Worm (Caenorhabditis elegans) whole organism, L4 larva: ENCODE results near the gene pap-2.

Experiments used
- F37D6.2 ChIP-seq: sonication (generic microtip); optimal IDR thresholded peaks from 2 replicates; lab custom pipeline; 2016; ENCODE audit warnings: mild to moderate bottlenecking, missing genetic modification characterization, missing compliant biosample characterization
- F44E2.7 ChIP-seq: fragments of 200-800 bp; sonication (Bioruptor generic); IDR thresholded peaks from 2 replicates; pipeline ENCODE4 v2.1.2; 2022; ENCODE audit warnings: missing genetic modification characterization, missing compliant biosample characterization
- R02D3.7 ChIP-seq: fragments of 150-350 bp; sonication (generic microtip); optimal IDR thresholded peaks from 3 replicates; lab custom pipeline; 2014; ENCODE audit warnings: missing biosample characterization, missing genetic modification characterization
- Y48G9A.11 ChIP-seq: fragments of 200-800 bp; sonication (Bioruptor generic); IDR thresholded peaks from 2 replicates; pipeline ENCODE4 v1.3.6; 2022; ENCODE audit warnings: missing genetic modification reagents, missing genetic modification characterization, missing compliant biosample characterization
- Y75B8A.6 ChIP-seq: fragments of 200-800 bp; sonication (Bioruptor generic); IDR thresholded peaks from 2 replicates; pipeline ENCODE4 v1.3.6; 2022; ENCODE audit warnings: missing genetic modification reagents, missing genetic modification characterization, missing compliant biosample characterization
- ZK546.5 ChIP-seq, 2 experiments: sonication (generic microtip); optimal IDR thresholded peaks; 2 replicates each; lab custom pipeline; 2017; ENCODE audit warnings: missing biosample characterization in 2 of 2, missing genetic modification characterization in 2 of 2
- aha-1 ChIP-seq: fragments of 150-350 bp; peaks from one replicate; lab custom pipeline; 2014; ENCODE audit warnings: missing biosample characterization, missing genetic modification characterization
- ama-1 ChIP-seq: fragments of 150-350 bp; optimal IDR thresholded peaks from 2 replicates; lab custom pipeline; 2014; ENCODE audit warnings: inconsistent platforms, mixed read lengths
- arid-1 ChIP-seq: fragments of 200-800 bp; sonication (Bioruptor generic); conservative IDR thresholded peaks from 2 replicates; pipeline ENCODE4 v1.3.6; 2022; ENCODE audit warnings: missing genetic modification reagents, missing genetic modification characterization, missing compliant biosample characterization
- ceh-20 ChIP-seq: fragments of 200-800 bp; sonication (Bioruptor generic); IDR thresholded peaks from 2 replicates; pipeline ENCODE4 v1.3.6; 2022; ENCODE audit warnings: missing genetic modification reagents, missing genetic modification characterization, missing compliant biosample characterization
- ceh-44 ChIP-seq: fragments of 200-800 bp; sonication (Bioruptor generic); IDR thresholded peaks from 2 replicates; pipeline ENCODE4 v1.3.6; 2022; ENCODE audit warnings: missing genetic modification reagents, missing genetic modification characterization, missing compliant biosample characterization
- cey-2 ChIP-seq: sonication (generic microtip); optimal IDR thresholded peaks from 3 replicates; lab custom pipeline; 2017; ENCODE audit warnings: missing genetic modification characterization, mild to moderate bottlenecking, missing compliant biosample characterization, antibody characterized with exemption, borderline replicate concordance; ENCODE audit not compliant: insufficient read depth
- ctbp-1 ChIP-seq: fragments of 200-800 bp; sonication (Bioruptor generic); IDR thresholded peaks from 2 replicates; pipeline ENCODE4 v1.3.6; 2022; ENCODE audit warnings: missing genetic modification reagents, missing genetic modification characterization, missing compliant biosample characterization
- daf-19 ChIP-seq: fragments of 200-800 bp; sonication (Bioruptor generic); conservative IDR thresholded peaks from 2 replicates; pipeline ENCODE4 v1.3.6; 2022; ENCODE audit warnings: missing genetic modification characterization, missing compliant biosample characterization
- dmd-6 ChIP-seq: fragments of 200-800 bp; sonication (Bioruptor generic); IDR thresholded peaks from 2 replicates; pipeline ENCODE4 v1.3.6; 2022; ENCODE audit warnings: missing genetic modification reagents, missing genetic modification characterization, missing compliant biosample characterization
- duxl-1 ChIP-seq: sonication (generic microtip); optimal IDR thresholded peaks from 2 replicates; lab custom pipeline; 2016; ENCODE audit warnings: mild to moderate bottlenecking, missing genetic modification characterization, moderate library complexity, missing compliant biosample characterization; ENCODE audit not compliant: poor library complexity
- fos-1 ChIP-seq: fragments of 150-350 bp; optimal IDR thresholded peaks from 2 replicates; lab custom pipeline; 2014; ENCODE audit warnings: missing biosample characterization, missing genetic modification characterization
- hlh-11 ChIP-seq: fragments of 200-800 bp; sonication (Bioruptor generic); optimal IDR thresholded peaks from 2 replicates; lab custom pipeline; 2018; ENCODE audit warnings: mild to moderate bottlenecking, missing genetic modification characterization, missing compliant biosample characterization
- hmg-1.1 ChIP-seq: fragments of 200-800 bp; sonication (Bioruptor generic); IDR thresholded peaks from 2 replicates; pipeline ENCODE4 v1.3.6; 2022; ENCODE audit warnings: missing genetic modification reagents, missing genetic modification characterization, missing compliant biosample characterization
- lim-7 ChIP-seq: fragments of 200-800 bp; sonication (Bioruptor generic); IDR thresholded peaks from 2 replicates; pipeline ENCODE4 v1.3.6; 2022; ENCODE audit warnings: missing genetic modification characterization, missing compliant biosample characterization
- lin-15B ChIP-seq: fragments of 150-350 bp; sonication (generic microtip); optimal IDR thresholded peaks from 3 replicates; lab custom pipeline; 2014; ENCODE audit warnings: missing biosample characterization, missing genetic modification characterization
- lin-38 ChIP-seq: fragments of 200-800 bp; sonication (Bioruptor generic); IDR thresholded peaks from 2 replicates; pipeline ENCODE4 v1.3.6; 2022; ENCODE audit warnings: missing genetic modification reagents, missing genetic modification characterization, missing compliant biosample characterization
- madf-9 ChIP-seq: fragments of 200-800 bp; sonication (Bioruptor generic); conservative IDR thresholded peaks from 2 replicates; pipeline ENCODE4 v1.3.6; 2022; ENCODE audit warnings: missing genetic modification reagents, missing genetic modification characterization, missing compliant biosample characterization
- mdt-29 ChIP-seq: fragments of 200-800 bp; sonication (Bioruptor generic); IDR thresholded peaks from 2 replicates; pipeline ENCODE4 v1.3.6; 2022; ENCODE audit warnings: missing genetic modification reagents, missing genetic modification characterization, missing compliant biosample characterization
- mes-2 ChIP-seq: sonication (generic microtip); optimal IDR thresholded peaks from 2 replicates; lab custom pipeline; 2016; ENCODE audit warnings: missing genotype, mild to moderate bottlenecking, missing genetic modification characterization, missing compliant biosample characterization; ENCODE audit not compliant: poor library complexity, severe bottlenecking
- nhr-102 ChIP-seq: sonication (generic microtip); optimal IDR thresholded peaks from 2 replicates; lab custom pipeline; 2016; ENCODE audit warnings: mild to moderate bottlenecking, missing genetic modification characterization, moderate library complexity, missing compliant biosample characterization
- nhr-11 ChIP-seq: fragments of 150-350 bp; optimal IDR thresholded peaks from 2 replicates; lab custom pipeline; 2014; ENCODE audit warnings: missing biosample characterization, missing genetic modification characterization
- nhr-111 ChIP-seq: fragments of 200-800 bp; sonication (Bioruptor generic); optimal IDR thresholded peaks from 2 replicates; lab custom pipeline; 2018; ENCODE audit warnings: mild to moderate bottlenecking, missing genetic modification characterization, missing compliant biosample characterization
- nhr-237 ChIP-seq: sonication (generic microtip); optimal IDR thresholded peaks from 2 replicates; lab custom pipeline; 2017; ENCODE audit warnings: missing biosample characterization, missing genetic modification characterization
- nhr-25 ChIP-seq: sonication (generic microtip); optimal IDR thresholded peaks from 2 replicates; lab custom pipeline; 2017; ENCODE audit warnings: missing genetic modification characterization, mild to moderate bottlenecking, missing compliant biosample characterization, antibody characterized with exemption, moderate library complexity, borderline replicate concordance; ENCODE audit not compliant: insufficient read depth
- nhr-42 ChIP-seq: fragments of 200-800 bp; sonication (Bioruptor generic); IDR thresholded peaks from 2 replicates; pipeline ENCODE4 v1.3.6; 2022; ENCODE audit warnings: missing genetic modification characterization, missing compliant biosample characterization
- nhr-48 ChIP-seq: sonication (generic microtip); optimal IDR thresholded peaks from 2 replicates; lab custom pipeline; 2016; ENCODE audit warnings: mild to moderate bottlenecking, missing genetic modification characterization, missing compliant biosample characterization
- pha-4 ChIP-seq, 2 experiments: fragments of 150-350 bp in 1 of 2; fragments of 200-800 bp in 1 of 2; sonication (Bioruptor generic) in 1 of 2; IDR thresholded peaks in 1 of 2; optimal IDR thresholded peaks in 1 of 2; 2 replicates each; pipeline versions ENCODE4 v1.3.6 to Lab custom; 2014 to 2022; ENCODE audit warnings: missing genetic modification characterization in 2 of 2, missing genetic modification reagents in 2 of 2, missing biosample characterization in 1 of 2, missing compliant biosample characterization in 1 of 2
- sdz-12 ChIP-seq: fragments of 200-800 bp; sonication (Bioruptor generic); optimal IDR thresholded peaks from 2 replicates; lab custom pipeline; 2018; ENCODE audit warnings: mild to moderate bottlenecking, missing genetic modification characterization, missing compliant biosample characterization
- set-16 ChIP-seq: fragments of 200-800 bp; sonication (Bioruptor generic); IDR thresholded peaks from 2 replicates; pipeline ENCODE4 v1.3.6; 2022; ENCODE audit warnings: missing genetic modification reagents, missing genetic modification characterization, missing compliant biosample characterization
- spr-1 ChIP-seq: sonication (generic microtip); optimal IDR thresholded peaks from 2 replicates; lab custom pipeline; 2016; ENCODE audit warnings: mild to moderate bottlenecking, missing genetic modification characterization, missing compliant biosample characterization
- unc-62 ChIP-seq, 3 experiments: fragments of 150-350 bp in 1 of 3; sonication (generic microtip); optimal IDR thresholded peaks in 2 of 3; peaks in 1 of 3; 1 replicate in 1 of 3; 2 replicates in 2 of 3; lab custom pipeline; 2014 to 2017; ENCODE audit warnings: missing biosample characterization in 3 of 3, missing genetic modification characterization in 3 of 3, missing genetic modification reagents in 3 of 3, missing genotype in 1 of 3
- vab-7 ChIP-seq: fragments of 200-800 bp; sonication (Bioruptor generic); IDR thresholded peaks from 2 replicates; pipeline ENCODE4 v1.3.6; 2022; ENCODE audit warnings: missing genetic modification reagents, missing genetic modification characterization, missing compliant biosample characterization
- zfp-3 ChIP-seq: fragments of 200-800 bp; sonication (Bioruptor generic); conservative IDR thresholded peaks from 2 replicates; pipeline ENCODE4 v1.3.6; 2022; ENCODE audit warnings: missing genetic modification reagents, missing genetic modification characterization, missing compliant biosample characterization
- ztf-7 ChIP-seq: fragments of 150-350 bp; optimal IDR thresholded peaks from 2 replicates; lab custom pipeline; 2014; ENCODE audit warnings: missing biosample characterization, missing genetic modification characterization

The pap-2 gene

DNA sequence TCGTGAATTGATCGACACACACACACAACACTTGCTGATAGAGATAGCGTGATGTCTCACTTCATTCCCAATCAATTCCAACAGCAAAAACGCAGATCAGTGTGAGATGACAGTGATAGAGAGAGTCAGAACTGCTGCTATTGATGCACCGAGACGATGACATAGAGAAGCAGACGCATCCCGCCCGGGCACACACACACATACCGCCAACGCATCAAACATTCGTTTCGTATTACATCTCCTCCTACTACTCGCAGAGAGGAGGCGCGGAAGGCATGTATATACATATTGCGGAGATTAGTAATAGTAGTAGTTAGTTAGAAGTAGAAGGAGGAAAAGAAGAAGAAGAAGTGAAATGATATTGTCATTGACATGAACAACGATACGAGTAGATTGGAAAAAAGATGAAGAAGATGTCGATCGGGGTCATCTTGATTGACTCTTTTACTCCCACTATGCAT is 10.2 kb upstream of the pap-2 start (continued):
- no peak for TF ChIP-seq vab-7 (GFP tag; lab: Robert Waterston, UW)
- TF ChIP-seq ztf-7 (tag; lab: Kevin White, UChicago) = no peak
- TF ChIP-seq cey-2 (tag; lab: Kevin White, UChicago) = no peak
- TF ChIP-seq madf-9 (GFP tag; lab: Robert Waterston, UW) = peak; percentile 44; the same call in 1 of the 2 replicates
- TF ChIP-seq daf-19 (GFP tag; lab: Robert Waterston, UW) = no peak

DNA sequence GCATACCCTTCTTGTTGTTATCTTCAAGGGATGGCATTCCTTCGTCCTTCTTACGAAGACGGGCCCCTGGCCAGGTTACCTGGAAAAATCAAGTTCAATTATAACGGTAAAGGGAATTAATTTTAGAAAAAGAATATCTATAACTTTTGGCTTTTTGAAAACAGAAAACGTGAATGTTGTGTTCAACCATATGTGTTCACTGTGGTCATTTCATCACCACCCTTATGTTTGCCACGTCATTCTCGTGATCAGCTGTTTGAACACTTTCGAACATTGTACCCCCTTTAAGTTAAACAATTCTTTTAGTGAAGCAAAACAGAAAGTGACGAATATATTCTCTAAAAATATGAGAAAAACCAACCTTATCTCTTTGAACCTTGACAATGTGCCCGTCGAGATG is 9.6 kb upstream of the pap-2 start:
- TF ChIP-seq dmd-6 (no peak), nhr-111 (no peak), ZK546.5 (tag; optimal IDR thresholded peaks at IDR 0.05; lab: Kevin White, UChicago) (no peak), Y75B8A.6 (0 out of 2 replicates have a peak, but pooled peaks have one; percentile 32), lim-7 (GFP tag; lab: Robert Waterston, UW) (peak; percentile 31; the same call in 1 of the 2 replicates)
- TF ChIP-seq, all 104 proteins: peak for 2

DNA sequence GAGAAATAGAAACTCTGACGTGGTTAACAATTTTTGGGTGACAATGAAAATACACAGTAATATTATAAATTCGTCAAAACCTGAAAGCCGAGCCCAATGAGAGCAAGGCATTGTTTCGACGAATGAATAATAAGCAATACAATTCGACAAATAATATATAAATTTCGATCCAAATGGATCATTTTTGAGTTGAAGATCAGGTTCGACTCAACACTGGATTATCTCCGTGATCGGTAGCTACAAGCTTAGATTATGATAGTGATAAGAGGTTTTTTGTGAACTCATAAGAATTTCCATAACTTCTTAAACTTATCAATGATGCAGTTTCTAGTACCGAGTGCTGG is 8.7 kb upstream of the pap-2 start:
- TF ChIP-seq fos-1 (peak; percentile 27), ceh-20 (GFP tag; lab: Robert Waterston, UW) (no peak), dmd-6 (peak; percentile 19; the same call in 1 of the 2 replicates), ceh-44 (GFP tag; lab: Robert Waterston, UW) (0 out of 2 replicates have a peak, but pooled peaks have one; percentile 7), duxl-1 (tag; lab: Kevin White, UChicago) (peak; percentile 10), ctbp-1 (GFP tag; lab: Robert Waterston, UW) (no peak), aha-1 (tag; lab: Kevin White, UChicago) (peak; percentile 76), lin-15B (tag; lab: Kevin White, UChicago) (peak; percentile 12)

DNA sequence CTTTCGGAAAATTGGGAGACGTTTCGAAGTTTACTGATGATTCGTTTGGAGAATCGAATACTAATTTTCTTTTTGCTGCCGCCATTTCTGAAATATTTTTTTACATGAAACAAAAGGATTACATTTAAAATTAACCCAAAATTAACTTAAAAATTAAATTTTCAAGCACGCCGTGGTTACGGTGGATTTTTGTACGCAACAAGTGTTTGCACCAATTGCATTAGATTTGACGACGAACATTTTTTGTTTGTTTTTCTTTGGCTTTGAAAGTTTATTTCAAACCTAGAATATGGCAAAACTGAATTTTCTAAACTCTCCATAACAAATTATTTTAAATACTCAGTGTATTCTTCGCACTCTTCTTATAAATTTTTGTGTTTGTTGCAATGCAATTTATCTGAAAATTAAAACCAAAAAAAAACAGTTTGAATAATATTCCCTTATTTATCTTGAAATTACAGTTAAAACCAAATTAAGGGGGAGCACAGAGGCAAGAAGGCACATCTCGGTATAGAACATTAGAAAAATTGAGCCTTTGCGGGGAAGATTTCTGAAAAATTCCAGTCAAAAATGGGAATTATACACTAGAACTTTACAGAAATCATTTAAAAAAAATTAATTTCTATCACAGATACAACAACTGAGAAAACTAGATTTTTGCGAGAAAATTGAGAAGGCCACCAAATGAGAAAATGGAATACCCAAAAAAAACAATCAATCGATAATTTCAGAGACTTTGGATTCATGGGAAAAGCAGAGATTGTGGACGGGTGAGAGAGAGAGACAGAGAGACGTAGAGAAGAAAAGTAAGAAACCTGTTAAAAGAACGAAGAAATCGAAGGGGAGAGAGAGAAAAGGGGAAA is 8.1 kb upstream of the pap-2 start, which contains the start of gene hal-3:
Gene hal-3, minus strand, starts transcription at position 87 of the 863 bp plus-strand sequence.
- peak; percentile 39; the same call in 1 of the 2 replicates for TF ChIP-seq mdt-29 (GFP tag; lab: Robert Waterston, UW)
- TF ChIP-seq F37D6.2 (tag; lab: Kevin White, UChicago) = no peak
- TF ChIP-seq mes-2 (tag; lab: Kevin White, UChicago) = peak; percentile 64
- TF ChIP-seq sdz-12 (GFP tag; lab: Kevin White, UChicago) = peak; percentile 18
- no peak for TF ChIP-seq set-16 (GFP tag; lab: Robert Waterston, UW)
- TF ChIP-seq nhr-25 (tag; lab: Kevin White, UChicago) = peak; percentile 20
- TF ChIP-seq nhr-11 (tag; lab: Kevin White, UChicago) = no peak
- peak in 1 of 2 experiments; percentile 81 for TF ChIP-seq unc-62 (GFP tag; optimal IDR thresholded peaks at IDR 0.05 in 1 of 2; lab: Kevin White, UChicago)
- TF ChIP-seq unc-62 (tag; optimal IDR thresholded peaks at IDR 0.05; lab: Kevin White, UChicago) = no peak
- TF ChIP-seq aha-1 (tag; lab: Kevin White, UChicago) = peak; percentile 75
- peak; percentile 17 for TF ChIP-seq hlh-11 (tag; lab: Kevin White, UChicago)
- no peak for TF ChIP-seq spr-1
- peak; percentile 47 for TF ChIP-seq ama-1
- 0 out of 2 replicates have a peak, but pooled peaks have one; percentile 42 for TF ChIP-seq lim-7 (GFP tag; lab: Robert Waterston, UW)
- no peak for TF ChIP-seq nhr-48
- TF ChIP-seq arid-1 (GFP tag; lab: Robert Waterston, UW) = peak; percentile 47; the same call in 1 of the 2 replicates
- 0 out of 2 replicates have a peak, but pooled peaks have one; percentile 33 for TF ChIP-seq lin-38
- TF ChIP-seq madf-9 (GFP tag; lab: Robert Waterston, UW) = 0 out of 2 replicates have a peak, but pooled peaks have one; percentile 4
- TF ChIP-seq R02D3.7 (tag; lab: Kevin White, UChicago) = no peak
- TF ChIP-seq vab-7 (GFP tag; lab: Robert Waterston, UW) = no peak
- TF ChIP-seq F44E2.7 (GFP tag; lab: Robert Waterston, UW) = no peak
- TF ChIP-seq nhr-102 (tag; lab: Kevin White, UChicago) = peak; percentile 18
- TF ChIP-seq hmg-1.1 (GFP tag; lab: Robert Waterston, UW) = peak; percentile 14; the same call in 1 of the 2 replicates
- TF ChIP-seq nhr-237 (tag; lab: Kevin White, UChicago) = peak; percentile 10
- no peak for TF ChIP-seq nhr-42 (GFP tag; lab: Robert Waterston, UW)
- 0 out of 2 replicates have a peak, but pooled peaks have one; percentile 27 for TF ChIP-seq Y48G9A.11
- TF ChIP-seq pha-4 (GFP tag; IDR thresholded peaks at IDR 0.05; lab: Robert Waterston, UW) = peak; percentile 42
- no peak for TF ChIP-seq pha-4 (tag; optimal IDR thresholded peaks at IDR 0.05; lab: Kevin White, UChicago)
- TF ChIP-seq duxl-1 (tag; lab: Kevin White, UChicago) = peak; percentile 38
- peak; percentile 80 for TF ChIP-seq zfp-3
